Worm (Caenorhabditis elegans) whole organism, L2 larva: ENCODE results near the gene Y47D3A.1.

Source experiments
- C34F6.9 ChIP-seq: fragments of 150-350 bp; optimal IDR thresholded peaks from 2 replicates; lab custom pipeline; 2014; ENCODE audit warnings: missing biosample characterization, missing genetic modification characterization
- Y55F3AM.14 ChIP-seq: fragments of 200-800 bp; sonication (Bioruptor generic); optimal IDR thresholded peaks from 2 replicates; lab custom pipeline; 2018; ENCODE audit warnings: mild to moderate bottlenecking, missing genetic modification characterization, missing compliant biosample characterization
- aly-2 ChIP-seq: fragments of 150-350 bp; optimal IDR thresholded peaks from 2 replicates; lab custom pipeline; 2014; ENCODE audit warnings: missing biosample characterization, missing genetic modification characterization
- ama-1 ChIP-seq: fragments of 150-350 bp; optimal IDR thresholded peaks from 2 replicates; lab custom pipeline; 2018; ENCODE audit warnings: inconsistent platforms
- blmp-1 ChIP-seq: sonication (generic microtip); optimal IDR thresholded peaks from 2 replicates; lab custom pipeline; 2017; ENCODE audit warnings: missing genetic modification characterization, mild to moderate bottlenecking, missing compliant biosample characterization, antibody characterized with exemption, moderate library complexity; ENCODE audit not compliant: insufficient read depth
- ceh-16 ChIP-seq: fragments of 150-350 bp; optimal IDR thresholded peaks from 2 replicates; lab custom pipeline; 2014; ENCODE audit warnings: missing biosample characterization, missing genetic modification characterization
- crh-2 ChIP-seq: sonication (generic microtip); optimal IDR thresholded peaks from 2 replicates; lab custom pipeline; 2017; ENCODE audit warnings: missing biosample characterization, missing genetic modification characterization
- dmd-4 ChIP-seq: sonication (generic microtip); optimal IDR thresholded peaks from 2 replicates; lab custom pipeline; 2017; ENCODE audit warnings: missing biosample characterization, missing genetic modification characterization
- elt-3 ChIP-seq: sonication (generic microtip); optimal IDR thresholded peaks from 2 replicates; lab custom pipeline; 2017; ENCODE audit warnings: missing biosample characterization, missing genetic modification characterization
- gmeb-1 ChIP-seq: fragments of 150-350 bp; optimal IDR thresholded peaks from 2 replicates; lab custom pipeline; 2014; ENCODE audit warnings: missing biosample characterization, missing genetic modification characterization
- lin-11 ChIP-seq: fragments of 150-350 bp; sonication (generic microtip); optimal IDR thresholded peaks from 2 replicates; lab custom pipeline; 2014; ENCODE audit warnings: missing biosample characterization, missing genetic modification characterization, inconsistent platforms, mixed read lengths
- lin-13 ChIP-seq: fragments of 150-350 bp; optimal IDR thresholded peaks from 2 replicates; lab custom pipeline; 2014; ENCODE audit warnings: missing biosample characterization, missing genetic modification reagents, missing genetic modification characterization
- lin-39 ChIP-seq: fragments of 150-350 bp; optimal IDR thresholded peaks from 2 replicates; lab custom pipeline; 2014; ENCODE audit warnings: missing biosample characterization, missing genetic modification reagents, missing genetic modification characterization
- mab-5 ChIP-seq: fragments of 150-350 bp; optimal IDR thresholded peaks from 2 replicates; lab custom pipeline; 2014; ENCODE audit warnings: missing biosample characterization, missing genetic modification characterization
- mbf-1 ChIP-seq: sonication (generic microtip); optimal IDR thresholded peaks from 2 replicates; lab custom pipeline; 2017; ENCODE audit warnings: missing biosample characterization, missing genetic modification characterization
- mdl-1 ChIP-seq, 2 experiments: fragments of 150-350 bp in 1 of 2; sonication (generic microtip) in 1 of 2; optimal IDR thresholded peaks; 2 replicates each; lab custom pipeline; 2017; ENCODE audit warnings: missing biosample characterization in 2 of 2, missing genetic modification characterization in 2 of 2
- nhr-10 ChIP-seq: sonication (generic microtip); optimal IDR thresholded peaks from 2 replicates; lab custom pipeline; 2017; ENCODE audit warnings: missing biosample characterization, missing genetic modification characterization
- nhr-129 ChIP-seq: fragments of 150-350 bp; optimal IDR thresholded peaks from 2 replicates; lab custom pipeline; 2014; ENCODE audit warnings: missing biosample characterization, missing genetic modification characterization
- nhr-77 ChIP-seq: fragments of 150-350 bp; optimal IDR thresholded peaks from 2 replicates; lab custom pipeline; 2014; ENCODE audit warnings: missing biosample characterization, missing genetic modification characterization
- peb-1 ChIP-seq: fragments of 150-350 bp; optimal IDR thresholded peaks from 2 replicates; lab custom pipeline; 2014; ENCODE audit warnings: missing biosample characterization, missing genetic modification characterization
- sem-4 ChIP-seq: fragments of 150-350 bp; optimal IDR thresholded peaks from 2 replicates; lab custom pipeline; 2014; ENCODE audit warnings: missing biosample characterization, missing genetic modification reagents, missing genetic modification characterization
- skn-1 ChIP-seq: sonication (generic microtip); optimal IDR thresholded peaks from 2 replicates; lab custom pipeline; 2017; ENCODE audit warnings: missing biosample characterization, missing genetic modification characterization
- sma-3 ChIP-seq: sonication (generic microtip); optimal IDR thresholded peaks from 2 replicates; lab custom pipeline; 2016; ENCODE audit warnings: missing genetic modification reagents, missing genetic modification characterization, missing compliant biosample characterization
- sma-9 ChIP-seq, 2 experiments: fragments of 150-350 bp in 1 of 2; sonication (generic microtip) in 1 of 2; optimal IDR thresholded peaks; 2 replicates each; lab custom pipeline; 2014 to 2016; ENCODE audit warnings: missing genetic modification characterization in 2 of 2, mild to moderate bottlenecking in 1 of 2, missing biosample characterization in 1 of 2, missing compliant biosample characterization in 1 of 2, missing genetic modification reagents in 1 of 2, moderate library complexity in 1 of 2
- snpc-4 ChIP-seq: fragments of 150-350 bp; optimal IDR thresholded peaks from 2 replicates; lab custom pipeline; 2014; ENCODE audit warnings: missing biosample characterization, missing genetic modification characterization
- unc-39 ChIP-seq: fragments of 150-350 bp; optimal IDR thresholded peaks from 2 replicates; lab custom pipeline; 2014; ENCODE audit warnings: missing biosample characterization, missing genetic modification characterization
- unc-55 ChIP-seq: fragments of 150-350 bp; sonication (generic microtip); optimal IDR thresholded peaks from 3 replicates; lab custom pipeline; 2014; ENCODE audit warnings: missing biosample characterization, missing genetic modification reagents, missing genetic modification characterization
- unc-62 ChIP-seq: fragments of 150-350 bp; optimal IDR thresholded peaks from 2 replicates; lab custom pipeline; 2014; ENCODE audit warnings: missing biosample characterization, missing genetic modification reagents, missing genetic modification characterization
- zag-1 ChIP-seq: fragments of 150-350 bp; optimal IDR thresholded peaks from 2 replicates; lab custom pipeline; 2014; ENCODE audit warnings: missing biosample characterization, missing genetic modification characterization
- ztf-11 ChIP-seq: sonication (generic microtip); optimal IDR thresholded peaks from 2 replicates; lab custom pipeline; 2017; ENCODE audit warnings: missing biosample characterization, missing genetic modification characterization

Y47D3A.1 gene

ce11 chrIII:11175642-11176217 lies 34.1 kb upstream of the Y47D3A.1 start:
- no peak for TF ChIP-seq mab-5 (tag; lab: Kevin White, UChicago)
- no peak for TF ChIP-seq lin-11
- TF ChIP-seq lin-13 (GFP tag; lab: Kevin White, UChicago) = no peak
- TF ChIP-seq ceh-16 (tag; lab: Kevin White, UChicago) = no peak
- TF ChIP-seq sma-9 (GFP tag; optimal IDR thresholded peaks at IDR 0.05; lab: Kevin White, UChicago) = no peak
- no peak for TF ChIP-seq sma-9 (tag; optimal IDR thresholded peaks at IDR 0.05; lab: Kevin White, UChicago)
- TF ChIP-seq ztf-11 (tag; lab: Kevin White, UChicago) = no peak
- no peak for TF ChIP-seq snpc-4 (tag; lab: Kevin White, UChicago)
- TF ChIP-seq unc-55 (GFP tag; lab: Kevin White, UChicago) = no peak
- no peak for TF ChIP-seq elt-3 (tag; lab: Kevin White, UChicago)
- no peak for TF ChIP-seq crh-2
- TF ChIP-seq nhr-77 = no peak
- TF ChIP-seq mdl-1 (tag; optimal IDR thresholded peaks at IDR 0.05; lab: Kevin White, UChicago) = no peak
- no peak for TF ChIP-seq aly-2 (tag; lab: Kevin White, UChicago)
- no peak for TF ChIP-seq C34F6.9 (tag; lab: Kevin White, UChicago)
- no peak for TF ChIP-seq sma-3 (GFP tag; lab: Kevin White, UChicago)
- no peak for TF ChIP-seq zag-1 (tag; lab: Kevin White, UChicago)
- no peak for TF ChIP-seq nhr-129 (tag; lab: Kevin White, UChicago)
- no peak for TF ChIP-seq dmd-4
- TF ChIP-seq ama-1 = no peak
- TF ChIP-seq unc-62 (GFP tag; lab: Kevin White, UChicago) = no peak

ce11 chrIII:11172232-11172713 lies 30.6 kb upstream of the Y47D3A.1 start:
- no peak for TF ChIP-seq ama-1

- TF ChIP-seq lin-13 (GFP tag; lab: Kevin White, UChicago) (no peak), ztf-11 (tag; lab: Kevin White, UChicago) (no peak), lin-11 (no peak), sem-4 (tag; lab: Kevin White, UChicago) (no peak), mbf-1 (tag; lab: Kevin White, UChicago) (no peak), peb-1 (tag; lab: Kevin White, UChicago) (no peak), elt-3 (tag; lab: Kevin White, UChicago) (no peak), gmeb-1 (tag; lab: Kevin White, UChicago) (no peak), skn-1 (tag; lab: Kevin White, UChicago) (no peak), blmp-1 (tag; lab: Kevin White, UChicago) (no peak), sma-3 (GFP tag; lab: Kevin White, UChicago) (no peak), C34F6.9 (tag; lab: Kevin White, UChicago) (no peak)
Measured at ce11 chrIII:11170509-11170908, 28.9 kb upstream of the Y47D3A.1 start.

DNA sequence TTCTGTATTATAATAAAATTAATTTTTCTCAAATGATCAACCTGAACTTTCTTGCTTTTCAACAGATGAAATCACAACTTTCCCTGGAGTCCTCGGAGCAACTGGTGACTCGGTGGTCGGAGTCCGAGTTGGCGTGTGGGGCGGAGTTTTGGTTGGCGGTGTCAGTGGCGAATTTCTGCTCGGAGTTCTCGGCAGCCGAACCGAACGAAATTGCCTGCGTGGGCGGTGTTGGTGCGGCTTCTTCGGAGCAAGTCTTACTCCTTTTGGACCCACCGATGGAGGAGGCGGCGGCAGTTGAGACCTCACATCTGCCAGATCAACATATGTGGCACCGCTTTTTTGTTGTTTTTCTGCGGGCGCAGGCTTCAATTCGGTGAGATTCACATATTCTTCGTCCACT lies 28.0 kb upstream of the Y47D3A.1 start:
- no peak for TF ChIP-seq C34F6.9 (tag; lab: Kevin White, UChicago)
- TF ChIP-seq lin-39 (tag; lab: Kevin White, UChicago) = no peak
- no peak for TF ChIP-seq mdl-1 (tag; optimal IDR thresholded peaks at IDR 0.05; lab: Kevin White, UChicago)
- TF ChIP-seq lin-11 = no peak
- no peak for TF ChIP-seq lin-13 (GFP tag; lab: Kevin White, UChicago)
- no peak for TF ChIP-seq elt-3 (tag; lab: Kevin White, UChicago)
- no peak for TF ChIP-seq unc-39 (tag; lab: Kevin White, UChicago)
- TF ChIP-seq sma-3 (GFP tag; lab: Kevin White, UChicago) = no peak
- no peak for TF ChIP-seq nhr-10 (tag; lab: Kevin White, UChicago)
- no peak for TF ChIP-seq mbf-1 (tag; lab: Kevin White, UChicago)

DNA sequence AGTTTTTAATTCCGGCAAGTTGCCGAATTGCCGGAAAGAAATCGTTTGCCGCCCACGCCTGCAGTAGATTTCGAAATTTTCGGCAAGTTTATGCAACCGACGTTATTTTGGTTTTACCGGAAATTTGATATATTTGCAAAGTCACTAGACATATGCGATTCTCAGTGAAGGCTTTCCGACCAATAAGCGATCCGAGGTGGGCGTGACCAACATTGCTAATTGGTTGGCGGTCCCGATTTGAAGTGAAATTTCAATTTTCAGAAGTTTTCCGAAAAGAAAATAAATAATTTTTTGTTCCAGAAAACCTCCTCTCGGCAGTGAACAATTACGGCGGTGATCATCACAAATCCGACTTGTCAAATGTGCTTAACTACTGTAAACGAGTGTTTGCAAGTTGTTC lies 16.3 kb upstream of the Y47D3A.1 start:
- TF ChIP-seq Y55F3AM.14 (GFP tag; lab: Kevin White, UChicago) = no peak
- TF ChIP-seq lin-11 = no peak

ce11 chrIII:11157099-11157498 lies 15.5 kb upstream of the Y47D3A.1 start, which contains the start of gene Y47D3A.31:
Gene Y47D3A.31 (minus strand): TSS chrIII:11157199.
- TF ChIP-seq C34F6.9 (tag; lab: Kevin White, UChicago) (no peak), blmp-1 (tag; lab: Kevin White, UChicago) (no peak), peb-1 (tag; lab: Kevin White, UChicago) (no peak), unc-39 (tag; lab: Kevin White, UChicago) (no peak), nhr-129 (tag; lab: Kevin White, UChicago) (no peak)
